Fruit fly (Drosophila melanogaster): Measurements from ENCODE around the gene OXA1L.

Gene OXA1L

DNA sequence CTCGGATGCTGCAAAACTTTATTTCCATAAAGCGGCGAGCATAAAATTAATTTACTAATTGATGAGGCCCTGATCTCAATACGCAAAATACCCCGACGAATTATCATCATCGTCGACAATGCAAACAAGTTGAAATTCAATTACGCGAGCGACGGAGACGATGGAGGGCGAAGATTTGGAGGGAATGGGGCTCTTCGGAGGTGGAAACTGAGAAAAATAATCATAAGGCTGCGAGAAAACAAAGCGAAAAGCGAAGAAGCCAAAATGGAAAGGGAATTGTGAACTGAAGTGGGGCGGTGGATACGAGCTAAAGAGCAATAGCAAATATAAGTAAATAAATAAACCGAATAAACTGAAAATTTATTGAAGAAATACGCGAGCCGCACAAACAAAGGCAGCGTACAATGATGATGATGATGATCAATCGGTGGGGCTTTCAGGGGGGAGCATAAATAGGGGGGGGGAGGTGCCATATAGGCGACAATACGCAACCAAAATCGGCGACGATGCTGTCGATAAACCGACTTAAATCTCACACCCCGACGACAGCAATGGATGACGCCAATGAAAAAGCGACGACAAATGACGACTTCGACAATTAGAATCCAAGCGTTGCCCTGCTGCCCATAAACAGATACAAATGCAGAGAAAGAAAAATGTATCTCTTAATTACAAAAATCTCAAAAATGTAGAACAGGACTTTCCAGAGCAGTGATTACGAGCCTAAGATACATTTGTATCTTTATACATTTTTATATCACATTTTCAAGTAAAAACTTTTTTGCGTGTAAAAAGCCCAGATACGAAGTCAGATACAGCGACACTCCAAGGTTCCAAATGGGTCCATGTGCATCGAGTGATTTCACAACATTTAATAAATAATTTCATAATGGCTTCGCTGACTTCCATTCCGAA is 48.1 kb downstream of the OXA1L start (continued):
- TF ChIP-seq CG17186 (GFP tag; optimal IDR thresholded peaks at IDR 0.05): no peak
- TF ChIP-seq CG4820 (GFP tag; optimal IDR thresholded peaks at IDR 0.05): peak; percentile 67
- TF ChIP-seq trh (GFP tag; optimal IDR thresholded peaks at IDR 0.05): peak; percentile 26
- no peak for TF ChIP-seq CG7745 (tag; optimal IDR thresholded peaks at IDR 0.05)
- no peak for TF ChIP-seq CG7963 (GFP tag; IDR thresholded peaks at IDR 0.05; ENCODE audit: partially characterized antibody)
- peak; percentile 78; the same call in 1 of the 4 replicates for TF ChIP-seq chinmo (GFP tag; IDR thresholded peaks at IDR 0.05; ENCODE audit: partially characterized antibody)
- TF ChIP-seq Dref (GFP tag; IDR thresholded peaks at IDR 0.05): no peak
- peak; percentile 16 for TF ChIP-seq CG10543 (GFP tag; optimal IDR thresholded peaks at IDR 0.05)
- TF ChIP-seq CG17802 (tag; optimal IDR thresholded peaks at IDR 0.05): no peak
- TF ChIP-seq CG3065 (GFP tag; optimal IDR thresholded peaks at IDR 0.05): no peak
- no peak for TF ChIP-seq zen (tag; optimal IDR thresholded peaks at IDR 0.05)
- no peak for TF ChIP-seq lov (optimal IDR thresholded peaks at IDR 0.05)
- TF ChIP-seq lov (GFP tag; IDR thresholded peaks at IDR 0.05): peak; percentile 59; the same call in 1 of the 3 replicates
- TF ChIP-seq Gug (GFP tag; IDR thresholded peaks at IDR 0.05): peak; percentile 46; the same call in 2 of the 4 replicates
- peak; percentile 32 for TF ChIP-seq BtbVII (GFP tag; optimal IDR thresholded peaks at IDR 0.05)
- 0 out of 2 replicates have a peak, but pooled peaks have one; percentile 37 for TF ChIP-seq Nf-YA (GFP tag; IDR thresholded peaks at IDR 0.05)
- TF ChIP-seq pnt (GFP tag; optimal IDR thresholded peaks at IDR 0.05): peak; percentile 37
- TF ChIP-seq CG11085 (GFP tag; IDR thresholded peaks at IDR 0.05): 0 out of 2 replicates have a peak, but pooled peaks have one; percentile 21
- TF ChIP-seq gem (tag; optimal IDR thresholded peaks at IDR 0.05): peak; percentile 78
- peak; percentile 40 for TF ChIP-seq CG5180 (GFP tag; optimal IDR thresholded peaks at IDR 0.05)
- peak; percentile 3 for TF ChIP-seq trem (tag; optimal IDR thresholded peaks at IDR 0.05)
- TF ChIP-seq Dek (tag; optimal IDR thresholded peaks at IDR 0.05): peak; percentile 37
- TF ChIP-seq crc (GFP tag; optimal IDR thresholded peaks at IDR 0.05): peak; percentile 31
- peak; percentile 65 for TF ChIP-seq Meics (GFP tag; optimal IDR thresholded peaks at IDR 0.05)
- TF ChIP-seq CG8089 (GFP tag; optimal IDR thresholded peaks at IDR 0.05): peak; percentile 52
- TF ChIP-seq Oaz (GFP tag; IDR thresholded peaks at IDR 0.05): peak; percentile 38; the same call in 1 of the 2 replicates
- peak; percentile 74 for TF ChIP-seq Aef1 (GFP tag; IDR thresholded peaks at IDR 0.05)
- TF ChIP-seq eyg (GFP tag; optimal IDR thresholded peaks at IDR 0.05): peak; percentile 41
- peak; percentile 4 to 77 for TF ChIP-seq bsh (GFP tag; optimal IDR thresholded peaks at IDR 0.05)
- peak; percentile 26 for TF ChIP-seq D19A (tag; optimal IDR thresholded peaks at IDR 0.05)
- peak; percentile 41 for TF ChIP-seq CG9437 (GFP tag; optimal IDR thresholded peaks at IDR 0.05)
- TF ChIP-seq CG4282 (GFP tag; optimal IDR thresholded peaks at IDR 0.05): no peak
- 0 out of 3 replicates have a peak, but pooled peaks have one; percentile 33 for TF ChIP-seq CG7357 (GFP tag; IDR thresholded peaks at IDR 0.05)
- TF ChIP-seq CG32532 (GFP tag; IDR thresholded peaks at IDR 0.05): peak; percentile 73
- no peak for TF ChIP-seq Scr (GFP tag; IDR thresholded peaks at IDR 0.05; ENCODE audit: partially characterized antibody)
- peak; percentile 80 for TF ChIP-seq CG17328 (GFP tag; IDR thresholded peaks at IDR 0.05)
- 0 out of 2 replicates have a peak, but pooled peaks have one; percentile 36 for TF ChIP-seq peb (GFP tag; IDR thresholded peaks at IDR 0.05)
- no peak for TF ChIP-seq Bgb (GFP tag; IDR thresholded peaks at IDR 0.05; ENCODE audit: partially characterized antibody)
- no peak for TF ChIP-seq ham (GFP tag; IDR thresholded peaks at IDR 0.05)
- peak; percentile 58 for TF ChIP-seq CG10209 (GFP tag; optimal IDR thresholded peaks at IDR 0.05)
- peak; percentile 60 for TF ChIP-seq ara (GFP tag; IDR thresholded peaks at IDR 0.05)
- TF ChIP-seq CG12659 (GFP tag; optimal IDR thresholded peaks at IDR 0.05): peak; percentile 58
- no peak for TF ChIP-seq CG17912 (GFP tag; optimal IDR thresholded peaks at IDR 0.05)
- TF ChIP-seq tio (GFP tag; optimal IDR thresholded peaks at IDR 0.05): peak; percentile 70
- TF ChIP-seq gcm2 (GFP tag; optimal IDR thresholded peaks at IDR 0.05): peak; percentile 39
- TF ChIP-seq dysf (GFP tag; IDR thresholded peaks at IDR 0.05): peak; percentile 82
- peak; percentile 1 for TF ChIP-seq grn (GFP tag; optimal IDR thresholded peaks at IDR 0.05)
- TF ChIP-seq PHDP (tag; optimal IDR thresholded peaks at IDR 0.05): peak; percentile 68
